Fruit fly (Drosophila melanogaster) whole organism, embryonic: Measurements from ENCODE around the gene yps.

ENCODE experiments used
- Asciz ChIP-seq: fragments of 200-800 bp; sonication (Bioruptor generic); optimal IDR thresholded peaks from 2 replicates; lab custom pipeline; 2017; ENCODE audit warnings: missing biosample characterization, mild to moderate bottlenecking, missing genetic modification characterization, missing genetic modification reagents
- CG10431 ChIP-seq: fragments of 200-800 bp; sonication (Bioruptor generic); optimal IDR thresholded peaks from 3 replicates; lab custom pipeline; 2018; ENCODE audit warnings: missing biosample characterization, mild to moderate bottlenecking, missing genetic modification characterization
- CG11695 ChIP-seq: fragments of 200-800 bp; sonication (Bioruptor generic); IDR thresholded peaks from 3 replicates; pipeline ENCODE4 v1.3.6; 2022; ENCODE audit warnings: missing biosample characterization, missing genetic modification characterization
- CG13424 ChIP-seq: fragments of 200-800 bp; sonication (Bioruptor generic); optimal IDR thresholded peaks from 2 replicates; lab custom pipeline; 2019; ENCODE audit warnings: missing biosample characterization, mild to moderate bottlenecking, missing genetic modification characterization, moderate library complexity
- CG13775 ChIP-seq: fragments of 200-800 bp; sonication (Bioruptor generic); optimal IDR thresholded peaks from 3 replicates; lab custom pipeline; 2017; ENCODE audit warnings: missing biosample characterization, mild to moderate bottlenecking, missing genetic modification characterization
- CG14965 ChIP-seq: fragments of 200-800 bp; sonication (Bioruptor generic); optimal IDR thresholded peaks from 2 replicates; lab custom pipeline; 2016; ENCODE audit warnings: missing biosample characterization, missing genetic modification characterization, borderline replicate concordance
- CG15696 ChIP-seq: fragments of 200-800 bp; sonication (Bioruptor generic); optimal IDR thresholded peaks from 2 replicates; lab custom pipeline; 2019; ENCODE audit warnings: missing biosample characterization, mild to moderate bottlenecking, missing genetic modification characterization, moderate library complexity
- CG1603 ChIP-seq: fragments of 200-800 bp; sonication (Bioruptor generic); optimal IDR thresholded peaks from 2 replicates; lab custom pipeline; 2019; ENCODE audit warnings: missing biosample characterization, mild to moderate bottlenecking, missing genetic modification characterization, moderate library complexity
- CG17385 ChIP-seq: fragments of 200-800 bp; sonication (Bioruptor generic); optimal IDR thresholded peaks from 3 replicates; lab custom pipeline; 2018; ENCODE audit warnings: missing biosample characterization, mild to moderate bottlenecking, missing genetic modification characterization
- CG17829 ChIP-seq: fragments of 200-800 bp; optimal IDR thresholded peaks from 2 replicates; lab custom pipeline; 2019; ENCODE audit warnings: missing biosample characterization, mild to moderate bottlenecking, missing genetic modification characterization, moderate library complexity
- CG18262 ChIP-seq: fragments of 200-800 bp; optimal IDR thresholded peaks from 3 replicates; lab custom pipeline; 2019; ENCODE audit warnings: missing biosample characterization, mild to moderate bottlenecking, missing genetic modification characterization, moderate library complexity
- CG2678 ChIP-seq: fragments of 200-800 bp; sonication (Bioruptor generic); optimal IDR thresholded peaks from 3 replicates; lab custom pipeline; 2019; ENCODE audit warnings: missing biosample characterization, mild to moderate bottlenecking, missing genetic modification characterization, moderate library complexity
- CG30431 ChIP-seq: fragments of 200-800 bp; sonication (Bioruptor generic); optimal IDR thresholded peaks from 2 replicates; lab custom pipeline; 2017; ENCODE audit warnings: missing biosample characterization, missing genetic modification characterization
- CG4360 ChIP-seq: fragments of 200-800 bp; sonication (Bioruptor generic); IDR thresholded peaks from 2 replicates; pipeline ENCODE4 v1.3.6; 2022; ENCODE audit warnings: missing biosample characterization, missing genetic modification characterization
- CG4854 ChIP-seq: fragments of 200-800 bp; sonication (Bioruptor generic); optimal IDR thresholded peaks from 2 replicates; lab custom pipeline; 2016; ENCODE audit warnings: missing biosample characterization, missing genetic modification characterization, inconsistent platforms
- CG6791 ChIP-seq: fragments of 200-800 bp; sonication (Bioruptor generic); IDR thresholded peaks from 3 replicates; pipeline ENCODE4 v1.3.6; 2022; ENCODE audit warnings: missing biosample characterization, missing genetic modification characterization; ENCODE audit not compliant: partially characterized antibody
- CG7556 ChIP-seq: fragments of 200-800 bp; sonication (Bioruptor generic); optimal IDR thresholded peaks from 2 replicates; lab custom pipeline; 2017; ENCODE audit warnings: missing biosample characterization, mild to moderate bottlenecking, missing genetic modification characterization
- CG8924 ChIP-seq: fragments of 200-800 bp; optimal IDR thresholded peaks from 3 replicates; lab custom pipeline; 2019; ENCODE audit warnings: missing biosample characterization, mild to moderate bottlenecking, missing genetic modification characterization, moderate library complexity
- CG9932 ChIP-seq: fragments of 200-800 bp; sonication (Bioruptor generic); IDR thresholded peaks from 2 replicates; pipeline ENCODE4 v1.3.6; 2022; ENCODE audit warnings: missing biosample characterization, missing genetic modification characterization
- D19A ChIP-seq: fragments of 200-800 bp; optimal IDR thresholded peaks from 3 replicates; lab custom pipeline; 2019; ENCODE audit warnings: missing biosample characterization, mild to moderate bottlenecking, missing genetic modification characterization, moderate library complexity
- Fer3 ChIP-seq: fragments of 200-800 bp; sonication (Bioruptor generic); optimal IDR thresholded peaks from 2 replicates; lab custom pipeline; 2018; ENCODE audit warnings: missing biosample characterization, mild to moderate bottlenecking, missing genetic modification characterization, moderate library complexity
- HLH4C ChIP-seq: fragments of 200-800 bp; sonication (Bioruptor generic); IDR thresholded peaks from 3 replicates; pipeline ENCODE4 v1.3.6; 2022; ENCODE audit warnings: missing biosample characterization, missing genetic modification characterization; ENCODE audit not compliant: partially characterized antibody
- HLHmδ ChIP-seq: fragments of 200-800 bp; sonication (Bioruptor generic); optimal IDR thresholded peaks from 2 replicates; lab custom pipeline; 2018; ENCODE audit warnings: missing biosample characterization, mild to moderate bottlenecking, missing genetic modification characterization, moderate library complexity
- Hmr ChIP-seq: fragments of 200-800 bp; sonication (Bioruptor generic); optimal IDR thresholded peaks from 3 replicates; lab custom pipeline; 2017; ENCODE audit warnings: mild to moderate bottlenecking, missing biosample characterization, missing genetic modification reagents, missing genetic modification characterization
- Hr78 ChIP-seq, 2 experiments: fragments of 200-800 bp in 1 of 2; fragments of >200 bp in 1 of 2; sonication (Bioruptor generic) in 1 of 2; optimal IDR thresholded peaks; 2 replicates each; lab custom pipeline; 2017 to 2019; ENCODE audit warnings: missing biosample characterization in 2 of 2, missing genetic modification characterization in 2 of 2, mild to moderate bottlenecking in 1 of 2, moderate library complexity in 1 of 2
- Hsf ChIP-seq: fragments of 200-800 bp; sonication (Bioruptor generic); optimal IDR thresholded peaks from 3 replicates; lab custom pipeline; 2016; ENCODE audit warnings: missing biosample characterization, missing genetic modification characterization
- MESR4 ChIP-seq: fragments of 200-800 bp; sonication (Bioruptor generic); optimal IDR thresholded peaks from 2 replicates; lab custom pipeline; 2018; ENCODE audit warnings: missing biosample characterization, mild to moderate bottlenecking, missing genetic modification characterization, moderate library complexity
- MTF-1 ChIP-seq: fragments of 200-800 bp; sonication (Bioruptor generic); optimal IDR thresholded peaks from 2 replicates; lab custom pipeline; 2018; ENCODE audit warnings: missing biosample characterization, mild to moderate bottlenecking, missing genetic modification characterization, borderline replicate concordance
- NC2α ChIP-seq: fragments of 200-800 bp; sonication (Bioruptor generic); optimal IDR thresholded peaks from 2 replicates; lab custom pipeline; 2016; ENCODE audit warnings: missing biosample characterization, missing genetic modification characterization
- Oli ChIP-seq: fragments of 200-800 bp; sonication (Bioruptor generic); optimal IDR thresholded peaks from 2 replicates; lab custom pipeline; 2018; ENCODE audit warnings: missing biosample characterization, mild to moderate bottlenecking, missing genetic modification characterization, moderate library complexity
- Trl ChIP-seq, 3 experiments: fragments of >200 bp in 2 of 3; fragments of 200-800 bp in 1 of 3; sonication (Bioruptor generic) in 1 of 3; optimal IDR thresholded peaks; 2 replicates in 1 of 3; 3 replicates in 2 of 3; lab custom pipeline; 2016 to 2017; ENCODE audit warnings: missing biosample characterization in 1 of 3, missing genetic modification characterization in 1 of 3
- Xrp1 ChIP-seq: fragments of 200-800 bp; sonication (Bioruptor generic); IDR thresholded peaks from 2 replicates; pipeline ENCODE4 v1.3.6; 2022; ENCODE audit warnings: missing biosample characterization, missing genetic modification characterization
- cas ChIP-seq: fragments of 200-800 bp; sonication (Bioruptor generic); IDR thresholded peaks from 2 replicates; pipeline ENCODE4 v1.3.6; 2022; ENCODE audit warnings: missing biosample characterization, missing genetic modification characterization
- chinmo ChIP-seq: fragments of 200-800 bp; sonication (Bioruptor generic); IDR thresholded peaks from 4 replicates; pipeline ENCODE4 v1.3.6; 2022; ENCODE audit warnings: missing biosample characterization, missing genetic modification characterization; ENCODE audit not compliant: partially characterized antibody
- dimm ChIP-seq: fragments of 200-800 bp; sonication (Bioruptor generic); IDR thresholded peaks from 2 replicates; pipeline ENCODE4 v1.3.6; 2022; ENCODE audit warnings: missing biosample characterization, missing genetic modification characterization
- fd102C ChIP-seq: fragments of 200-800 bp; sonication (Bioruptor generic); optimal IDR thresholded peaks from 2 replicates; lab custom pipeline; 2018; ENCODE audit warnings: missing biosample characterization, mild to moderate bottlenecking, missing genetic modification characterization, moderate library complexity
- grau ChIP-seq: fragments of 200-800 bp; optimal IDR thresholded peaks from 3 replicates; lab custom pipeline; 2019; ENCODE audit warnings: missing biosample characterization, mild to moderate bottlenecking, missing genetic modification characterization, moderate library complexity
- insv ChIP-seq, 2 experiments: fragments of 200-800 bp; sonication (Bioruptor generic); optimal IDR thresholded peaks; 3 replicates each; lab custom pipeline; 2016 to 2018; ENCODE audit warnings: missing biosample characterization in 2 of 2, missing genetic modification characterization in 2 of 2
- kni ChIP-seq: fragments of 200-800 bp; sonication (Bioruptor generic); optimal IDR thresholded peaks from 3 replicates; lab custom pipeline; 2017; ENCODE audit warnings: mild to moderate bottlenecking, missing biosample characterization, missing genetic modification reagents, missing genetic modification characterization
- oc ChIP-seq: fragments of 200-800 bp; sonication (Bioruptor generic); optimal IDR thresholded peaks from 2 replicates; lab custom pipeline; 2018; ENCODE audit warnings: missing biosample characterization, mild to moderate bottlenecking, missing genetic modification characterization, moderate library complexity
- odd ChIP-seq: fragments of 200-800 bp; sonication (Bioruptor generic); optimal IDR thresholded peaks from 2 replicates; lab custom pipeline; 2017; ENCODE audit warnings: missing biosample characterization, mild to moderate bottlenecking, missing genetic modification characterization
- prd ChIP-seq, 3 experiments: fragments of >200 bp in 2 of 3; fragments of 200-800 bp in 1 of 3; sonication (Bioruptor generic) in 1 of 3; optimal IDR thresholded peaks in 2 of 3; IDR thresholded peaks in 1 of 3; 2 replicates in 2 of 3; 3 replicates in 1 of 3; pipeline versions ENCODE4 v1.3.6 to Lab custom; 2017 to 2022; ENCODE audit warnings: missing biosample characterization in 1 of 3, missing genetic modification characterization in 1 of 3
- scrt ChIP-seq: fragments of 200-800 bp; sonication (Bioruptor generic); optimal IDR thresholded peaks from 2 replicates; lab custom pipeline; 2018; ENCODE audit warnings: missing biosample characterization, mild to moderate bottlenecking, missing genetic modification characterization, moderate library complexity
- sens-2 ChIP-seq: fragments of 200-800 bp; sonication (Bioruptor generic); IDR thresholded peaks from 2 replicates; pipeline ENCODE4 v1.3.6; 2022; ENCODE audit warnings: missing biosample characterization, missing genetic modification characterization
- sqz ChIP-seq: fragments of 200-800 bp; sonication (Bioruptor generic); optimal IDR thresholded peaks from 3 replicates; lab custom pipeline; 2018; ENCODE audit warnings: missing biosample characterization, mild to moderate bottlenecking, missing genetic modification characterization
- tap ChIP-seq: fragments of 200-800 bp; optimal IDR thresholded peaks from 3 replicates; lab custom pipeline; 2019; ENCODE audit warnings: missing biosample characterization, mild to moderate bottlenecking, missing genetic modification characterization, moderate library complexity
- tup ChIP-seq: fragments of 200-800 bp; sonication (Bioruptor generic); optimal IDR thresholded peaks from 2 replicates; lab custom pipeline; 2016; ENCODE audit warnings: missing biosample characterization, mild to moderate bottlenecking, missing genetic modification characterization, moderate library complexity
- zfh1 ChIP-seq: fragments of 200-800 bp; sonication (Bioruptor generic); IDR thresholded peaks from 3 replicates; pipeline ENCODE4 v1.3.6; 2022; ENCODE audit warnings: missing biosample characterization, missing genetic modification characterization

The yps gene

dm6 chr3L:12083861-12084260 lies 41.1 kb downstream of the yps start (continued):
- peak in 1 of 2 experiments; percentile 8 for TF ChIP-seq insv (GFP tag; optimal IDR thresholded peaks at IDR 0.05; lab: Kevin White, UChicago)
- no peak for TF ChIP-seq Hr78 (GFP tag; optimal IDR thresholded peaks at IDR 0.05; lab: Kevin White, UChicago)
- no peak for TF ChIP-seq CG6791 (GFP tag; lab: Robert Waterston, UW)
- peak; percentile 8 for TF ChIP-seq Hsf (GFP tag; lab: Kevin White, UChicago)
- peak; percentile 70 for TF ChIP-seq CG17829 (tag; lab: Kevin White, UChicago)
- peak; percentile 58 for TF ChIP-seq D19A (tag; lab: Kevin White, UChicago)
- TF ChIP-seq MESR4 = peak; percentile 5
- TF ChIP-seq Trl (optimal IDR thresholded peaks at IDR 0.05; lab: Kevin White, UChicago) = no peak
- TF ChIP-seq Trl (GFP tag; optimal IDR thresholded peaks at IDR 0.05; lab: Kevin White, UChicago) = peak; percentile 23
- TF ChIP-seq CG15696 (tag; lab: Kevin White, UChicago) = peak; percentile 87
- TF ChIP-seq oc (tag; lab: Kevin White, UChicago) = peak; percentile 12
- peak; percentile 55 for TF ChIP-seq CG13424 (tag; lab: Kevin White, UChicago)
- peak; percentile 70 for TF ChIP-seq sqz (GFP tag; lab: Kevin White, UChicago)
- peak; percentile 60 for TF ChIP-seq CG2678
- 0 out of 3 replicates have a peak, but pooled peaks have one; percentile 23 for TF ChIP-seq zfh1
- TF ChIP-seq fd102C = peak; percentile 70
- peak; percentile 68 for TF ChIP-seq odd
- TF ChIP-seq CG1603 (tag; lab: Kevin White, UChicago) = peak; percentile 56
- peak; percentile 66 for TF ChIP-seq kni
- peak; percentile 56 for TF ChIP-seq CG8924
- no peak for TF ChIP-seq HLH4C (GFP tag; lab: Robert Waterston, UW)
- TF ChIP-seq MTF-1 (GFP tag; lab: Kevin White, UChicago) = peak; percentile 88
- peak; percentile 81 for TF ChIP-seq CG10431
- TF ChIP-seq Fer3 (tag; lab: Kevin White, UChicago) = peak; percentile 36
- TF ChIP-seq sens-2 (GFP tag; lab: Robert Waterston, UW) = no peak
- peak; percentile 33 for TF ChIP-seq scrt
- TF ChIP-seq dimm (GFP tag; lab: Robert Waterston, UW) = no peak
- TF ChIP-seq Xrp1 (GFP tag; lab: Robert Waterston, UW) = peak; percentile 68
- TF ChIP-seq CG7556 (GFP tag; lab: Kevin White, UChicago) = peak; percentile 47
- peak; percentile 20 for TF ChIP-seq Oli (tag; lab: Kevin White, UChicago)
- no peak for TF ChIP-seq cas
- TF ChIP-seq Asciz (GFP tag; lab: Kevin White, UChicago) = peak; percentile 85
- TF ChIP-seq CG30431 (GFP tag; lab: Kevin White, UChicago) = peak; percentile 15
- no peak for TF ChIP-seq tup (GFP tag; lab: Kevin White, UChicago)
- TF ChIP-seq grau (tag; lab: Kevin White, UChicago) = peak; percentile 41
- TF ChIP-seq NC2α (GFP tag; lab: Kevin White, UChicago) = no peak
- TF ChIP-seq CG4854 (GFP tag; lab: Kevin White, UChicago) = peak; percentile 31
- no peak for TF ChIP-seq CG13775 (GFP tag; lab: Kevin White, UChicago)
- 0 out of 3 replicates have a peak, but pooled peaks have one; percentile 38 for TF ChIP-seq CG11695 (GFP tag; lab: Robert Waterston, UW)
- TF ChIP-seq CG18262 = peak; percentile 69
- peak; percentile 46 for TF ChIP-seq CG17385 (GFP tag; lab: Kevin White, UChicago)
- peak; percentile 24 for TF ChIP-seq CG14965 (GFP tag; lab: Kevin White, UChicago)
- no peak for TF ChIP-seq chinmo (GFP tag; lab: Robert Waterston, UW)
- peak; percentile 89 for TF ChIP-seq HLHmδ (GFP tag; lab: Kevin White, UChicago)
- TF ChIP-seq CG4360 (GFP tag; lab: Robert Waterston, UW) = no peak
- no peak for TF ChIP-seq CG9932 (GFP tag; lab: Robert Waterston, UW)
- peak; percentile 72 for TF ChIP-seq tap (tag; lab: Kevin White, UChicago)
- TF ChIP-seq prd (optimal IDR thresholded peaks at IDR 0.05; lab: Kevin White, UChicago) = no peak
- 0 out of 3 replicates have a peak, but pooled peaks have one; percentile 21 for TF ChIP-seq prd (GFP tag; IDR thresholded peaks at IDR 0.05; lab: Robert Waterston, UW)
- TF ChIP-seq Hmr = peak; percentile 35
